Worm (Caenorhabditis elegans): ENCODE data around the gene C40C9.4.

- TF ChIP-seq snpc-4 (tag; optimal IDR thresholded peaks at IDR 0.05) (no peak), elt-3 (tag; optimal IDR thresholded peaks at IDR 0.05) (no peak), elt-1 (tag; optimal IDR thresholded peaks at IDR 0.05; ENCODE audit: borderline replicate concordance, insufficient read depth) (no peak), mab-5 (tag; optimal IDR thresholded peaks at IDR 0.05) (no peak), flh-1 (GFP tag; optimal IDR thresholded peaks at IDR 0.05) (no peak)
Observed at ce11 chrX:13650799-13651198, at the start of gene C40C9.4.

All from whole organism, mixed stage, embryonic.